Fruit fly (Drosophila melanogaster) whole organism, embryonic: ENCODE measurements around the gene fz4.

Experiments used
- Adf1 ChIP-seq: fragments of 200-800 bp; sonication (Bioruptor generic); IDR thresholded peaks from 2 replicates; pipeline ENCODE4 v1.3.6; 2022; ENCODE audit warnings: missing biosample characterization, missing genetic modification characterization
- B-H1 ChIP-seq: fragments of 200-800 bp; sonication (Bioruptor generic); IDR thresholded peaks from 3 replicates; pipeline ENCODE4 v1.3.6; 2022; ENCODE audit warnings: missing biosample characterization, missing genetic modification characterization
- Bteb2 ChIP-seq: fragments of 200-800 bp; sonication (Bioruptor generic); optimal IDR thresholded peaks from 2 replicates; lab custom pipeline; 2016; ENCODE audit warnings: missing biosample characterization, missing genetic modification characterization
- CG12769 ChIP-seq: fragments of 200-800 bp; sonication (Bioruptor generic); optimal IDR thresholded peaks from 2 replicates; lab custom pipeline; 2019; ENCODE audit warnings: missing biosample characterization, mild to moderate bottlenecking, missing genetic modification characterization, moderate library complexity
- CG14050 ChIP-seq: fragments of 200-800 bp; sonication (Bioruptor generic); IDR thresholded peaks from 3 replicates; pipeline ENCODE4 v1.3.6; 2022; ENCODE audit warnings: missing biosample characterization, missing genetic modification characterization
- CG1832 ChIP-seq: fragments of 200-800 bp; sonication (Bioruptor generic); optimal IDR thresholded peaks from 2 replicates; lab custom pipeline; 2017; ENCODE audit warnings: missing biosample characterization, mild to moderate bottlenecking, missing genetic modification characterization, inconsistent platforms
- CG2199 ChIP-seq: fragments of 200-800 bp; sonication (Bioruptor generic); IDR thresholded peaks from 3 replicates; pipeline ENCODE4 v1.3.6; 2022; ENCODE audit warnings: missing biosample characterization, missing genetic modification characterization
- CG2712 ChIP-seq: fragments of 200-800 bp; optimal IDR thresholded peaks from 3 replicates; lab custom pipeline; 2019; ENCODE audit warnings: missing biosample characterization, mild to moderate bottlenecking, missing genetic modification characterization, moderate library complexity
- CG2875 ChIP-seq: fragments of 200-800 bp; sonication (Bioruptor generic); optimal IDR thresholded peaks from 2 replicates; lab custom pipeline; 2017; ENCODE audit warnings: missing biosample characterization, mild to moderate bottlenecking, missing genetic modification characterization, missing genetic modification reagents
- CG31388 ChIP-seq: fragments of 200-800 bp; sonication (Bioruptor generic); optimal IDR thresholded peaks from 2 replicates; lab custom pipeline; 2016; ENCODE audit warnings: missing biosample characterization, missing genetic modification characterization
- CG3281 ChIP-seq: fragments of 200-800 bp; sonication (Bioruptor generic); optimal IDR thresholded peaks from 3 replicates; lab custom pipeline; 2017; ENCODE audit warnings: missing biosample characterization, mild to moderate bottlenecking, missing genetic modification characterization
- CG3838 ChIP-seq: fragments of 200-800 bp; sonication (Bioruptor generic); optimal IDR thresholded peaks from 3 replicates; lab custom pipeline; 2016; ENCODE audit warnings: missing biosample characterization, missing genetic modification characterization
- CG4404 ChIP-seq: fragments of 200-800 bp; sonication (Bioruptor generic); IDR thresholded peaks from 2 replicates; pipeline ENCODE4 v1.3.6; 2022; ENCODE audit warnings: missing biosample characterization, missing genetic modification characterization
- CG4617 ChIP-seq: fragments of 200-800 bp; sonication (Bioruptor generic); optimal IDR thresholded peaks from 3 replicates; lab custom pipeline; 2016; ENCODE audit warnings: missing biosample characterization, missing genetic modification characterization, borderline replicate concordance
- CG7745 ChIP-seq: fragments of 200-800 bp; sonication (Bioruptor generic); optimal IDR thresholded peaks from 2 replicates; lab custom pipeline; 2018; ENCODE audit warnings: missing biosample characterization, mild to moderate bottlenecking, missing genetic modification characterization, moderate library complexity
- CG8388 ChIP-seq: fragments of 200-800 bp; sonication (Bioruptor generic); optimal IDR thresholded peaks from 2 replicates; lab custom pipeline; 2019; ENCODE audit warnings: missing biosample characterization, mild to moderate bottlenecking, missing genetic modification characterization, moderate library complexity
- CG9609 ChIP-seq: fragments of 200-800 bp; sonication (Bioruptor generic); optimal IDR thresholded peaks from 3 replicates; lab custom pipeline; 2016; ENCODE audit warnings: missing biosample characterization, missing genetic modification characterization
- CG9727 ChIP-seq: fragments of 200-800 bp; sonication (Bioruptor generic); optimal IDR thresholded peaks from 3 replicates; lab custom pipeline; 2017; ENCODE audit warnings: missing biosample characterization, mild to moderate bottlenecking, missing genetic modification characterization
- Doc2 ChIP-seq: fragments of 200-800 bp; sonication (Bioruptor generic); IDR thresholded peaks from 2 replicates; pipeline ENCODE4 v1.3.6; 2022; ENCODE audit warnings: missing biosample characterization, missing genetic modification characterization
- Drgx ChIP-seq: fragments of 200-800 bp; sonication (Bioruptor generic); IDR thresholded peaks from 2 replicates; pipeline ENCODE4 v1.3.6; 2022; ENCODE audit warnings: missing biosample characterization, missing genetic modification characterization
- Eip74EF ChIP-seq, 2 experiments: fragments of 200-800 bp in 1 of 2; fragments of >200 bp in 1 of 2; sonication (Bioruptor generic) in 1 of 2; optimal IDR thresholded peaks; 2 replicates each; lab custom pipeline; 2017 to 2019; ENCODE audit warnings: missing biosample characterization in 2 of 2, missing genetic modification characterization in 2 of 2, mild to moderate bottlenecking in 1 of 2, moderate library complexity in 1 of 2
- Ets65A ChIP-seq: fragments of 200-800 bp; sonication (Bioruptor generic); peaks from one replicate; lab custom pipeline; 2016; ENCODE audit warnings: missing biosample characterization, missing genetic modification characterization
- Gug ChIP-seq: fragments of 200-800 bp; sonication (Bioruptor generic); IDR thresholded peaks from 4 replicates; pipeline ENCODE4 v1.3.6; 2022; ENCODE audit warnings: missing biosample characterization, missing genetic modification characterization
- HLH3B ChIP-seq: fragments of 200-800 bp; sonication (Bioruptor generic); IDR thresholded peaks from 2 replicates; pipeline ENCODE4 v1.3.6; 2022; ENCODE audit warnings: missing biosample characterization, missing genetic modification characterization
- HLH54F ChIP-seq: fragments of 200-800 bp; sonication (Bioruptor generic); optimal IDR thresholded peaks from 3 replicates; lab custom pipeline; 2016; ENCODE audit warnings: missing biosample characterization, missing genetic modification characterization
- Kr ChIP-seq: fragments of 200-800 bp; sonication (Bioruptor generic); optimal IDR thresholded peaks from 2 replicates; lab custom pipeline; 2017; ENCODE audit warnings: missing biosample characterization, mild to moderate bottlenecking, missing genetic modification characterization
- Opbp ChIP-seq: fragments of 200-800 bp; sonication (Bioruptor generic); IDR thresholded peaks from 3 replicates; pipeline ENCODE4 v1.3.6; 2022; ENCODE audit warnings: missing biosample characterization, missing genetic modification characterization; ENCODE audit not compliant: partially characterized antibody
- Sin3A ChIP-seq: fragments of >200 bp; optimal IDR thresholded peaks from 2 replicates; lab custom pipeline; 2018
- Sox102F ChIP-seq: fragments of 200-800 bp; sonication (Bioruptor generic); optimal IDR thresholded peaks from 2 replicates; lab custom pipeline; 2018; ENCODE audit warnings: missing biosample characterization, mild to moderate bottlenecking, missing genetic modification characterization, moderate library complexity
- Stat92E ChIP-seq, 3 experiments: fragments of >200 bp in 2 of 3; fragments of 200-800 bp in 1 of 3; sonication (Bioruptor generic) in 1 of 3; optimal IDR thresholded peaks; 2 replicates each; lab custom pipeline; 2017 to 2019; ENCODE audit warnings: missing biosample characterization in 3 of 3, missing genetic modification characterization in 3 of 3, mild to moderate bottlenecking in 1 of 3, moderate library complexity in 1 of 3
- Trl ChIP-seq, 3 experiments: fragments of >200 bp in 2 of 3; fragments of 200-800 bp in 1 of 3; sonication (Bioruptor generic) in 1 of 3; optimal IDR thresholded peaks; 2 replicates in 1 of 3; 3 replicates in 2 of 3; lab custom pipeline; 2016 to 2017; ENCODE audit warnings: missing biosample characterization in 1 of 3, missing genetic modification characterization in 1 of 3
- ara ChIP-seq: fragments of 200-800 bp; sonication (Bioruptor generic); IDR thresholded peaks from 2 replicates; pipeline ENCODE4 v1.3.6; 2022; ENCODE audit warnings: missing biosample characterization, missing genetic modification characterization
- chn ChIP-seq: fragments of 200-800 bp; sonication (Bioruptor generic); optimal IDR thresholded peaks from 2 replicates; lab custom pipeline; 2016; ENCODE audit warnings: missing biosample characterization, missing genetic modification characterization
- fd3F ChIP-seq: fragments of 200-800 bp; sonication (Bioruptor generic); optimal IDR thresholded peaks from 2 replicates; lab custom pipeline; 2018; ENCODE audit warnings: missing biosample characterization, mild to moderate bottlenecking, missing genetic modification characterization, moderate library complexity
- gce ChIP-seq: fragments of 200-800 bp; sonication (Bioruptor generic); IDR thresholded peaks from 3 replicates; pipeline ENCODE4 v1.3.6; 2022; ENCODE audit warnings: missing biosample characterization, missing genetic modification characterization
- ham ChIP-seq: fragments of 200-800 bp; sonication (Bioruptor generic); IDR thresholded peaks from 2 replicates; pipeline ENCODE4 v1.3.6; 2022; ENCODE audit warnings: missing biosample characterization, missing genetic modification characterization
- hkb ChIP-seq, 2 experiments: fragments of 200-800 bp in 1 of 2; fragments of >200 bp in 1 of 2; sonication (Bioruptor generic) in 1 of 2; IDR thresholded peaks in 1 of 2; optimal IDR thresholded peaks in 1 of 2; 2 replicates each; pipeline versions ENCODE4 v1.3.6 to Lab custom; 2017 to 2022; ENCODE audit warnings: missing biosample characterization in 1 of 2, missing genetic modification characterization in 1 of 2
- inv ChIP-seq: fragments of 200-800 bp; sonication (Bioruptor generic); IDR thresholded peaks from 2 replicates; pipeline ENCODE4 v1.3.6; 2022; ENCODE audit warnings: missing biosample characterization, missing genetic modification characterization; ENCODE audit not compliant: partially characterized antibody
- jumu ChIP-seq: fragments of 200-800 bp; sonication (Bioruptor generic); optimal IDR thresholded peaks from 3 replicates; lab custom pipeline; 2016; ENCODE audit warnings: missing biosample characterization, missing genetic modification characterization
- mam ChIP-seq: fragments of 200-800 bp; sonication (Bioruptor generic); optimal IDR thresholded peaks from 3 replicates; lab custom pipeline; 2016; ENCODE audit warnings: missing biosample characterization, missing genetic modification characterization
- org-1 ChIP-seq: fragments of 200-800 bp; sonication (Bioruptor generic); optimal IDR thresholded peaks from 2 replicates; lab custom pipeline; 2017; ENCODE audit warnings: missing biosample characterization, missing genetic modification characterization
- pnt ChIP-seq: fragments of 200-800 bp; sonication (Bioruptor generic); optimal IDR thresholded peaks from 3 replicates; lab custom pipeline; 2016; ENCODE audit warnings: missing biosample characterization, missing genetic modification characterization
- pros ChIP-seq: fragments of 200-800 bp; sonication (Bioruptor generic); optimal IDR thresholded peaks from 3 replicates; lab custom pipeline; 2019; ENCODE audit warnings: missing biosample characterization, mild to moderate bottlenecking, missing genetic modification characterization, moderate library complexity
- schlank ChIP-seq: fragments of 200-800 bp; sonication (Bioruptor generic); optimal IDR thresholded peaks from 2 replicates; lab custom pipeline; 2018; ENCODE audit warnings: missing biosample characterization, mild to moderate bottlenecking, missing genetic modification characterization
- scrt ChIP-seq: fragments of 200-800 bp; sonication (Bioruptor generic); optimal IDR thresholded peaks from 2 replicates; lab custom pipeline; 2018; ENCODE audit warnings: missing biosample characterization, mild to moderate bottlenecking, missing genetic modification characterization, moderate library complexity
- sob ChIP-seq: fragments of 200-800 bp; sonication (Bioruptor generic); IDR thresholded peaks from 2 replicates; pipeline ENCODE4 v1.3.6; 2022; ENCODE audit warnings: missing biosample characterization, missing genetic modification characterization
- tap ChIP-seq: fragments of 200-800 bp; optimal IDR thresholded peaks from 3 replicates; lab custom pipeline; 2019; ENCODE audit warnings: missing biosample characterization, mild to moderate bottlenecking, missing genetic modification characterization, moderate library complexity
- ttk ChIP-seq: fragments of 200-800 bp; sonication (Bioruptor generic); IDR thresholded peaks from 2 replicates; pipeline ENCODE4 v2.1.2; 2022; ENCODE audit warnings: missing biosample characterization, missing genetic modification characterization
- wdn ChIP-seq: fragments of 200-800 bp; sonication (Bioruptor generic); IDR thresholded peaks from 2 replicates; pipeline ENCODE4 v1.3.6; 2022; ENCODE audit warnings: missing biosample characterization, missing genetic modification characterization

fz4 gene

dm6 chrX:7095292-7095911 is 14.7 kb downstream of the fz4 start (continued):
- no peak for TF ChIP-seq Opbp (GFP tag; lab: Robert Waterston, UW)
- TF ChIP-seq Stat92E (GFP tag; optimal IDR thresholded peaks at IDR 0.05; lab: Kevin White, UChicago) = no peak
- TF ChIP-seq CG4404 (GFP tag; lab: Robert Waterston, UW) = no peak
- TF ChIP-seq gce = peak; percentile 70; the same call in 1 of the 3 replicates
- TF ChIP-seq Trl (optimal IDR thresholded peaks at IDR 0.05; lab: Kevin White, UChicago) = no peak
- TF ChIP-seq Trl (GFP tag; optimal IDR thresholded peaks at IDR 0.05; lab: Kevin White, UChicago) = peak; percentile 73
- peak; percentile 43 for TF ChIP-seq scrt (GFP tag; lab: Kevin White, UChicago)
- TF ChIP-seq Kr (GFP tag; lab: Kevin White, UChicago) = no peak
- no peak for TF ChIP-seq CG2199 (GFP tag; lab: Robert Waterston, UW)
- no peak for TF ChIP-seq CG7745 (tag; lab: Kevin White, UChicago)
- TF ChIP-seq HLH54F (GFP tag; lab: Kevin White, UChicago) = peak; percentile 63
- no peak for TF ChIP-seq CG1832
- no peak for TF ChIP-seq Doc2 (GFP tag; lab: Robert Waterston, UW)
- peak; percentile 51 for TF ChIP-seq Bteb2 (GFP tag; lab: Kevin White, UChicago)
- no peak for TF ChIP-seq CG3838 (GFP tag; lab: Kevin White, UChicago)
- TF ChIP-seq CG9609 (GFP tag; lab: Kevin White, UChicago) = peak; percentile 33
- TF ChIP-seq sob (GFP tag; lab: Robert Waterston, UW) = peak; percentile 70; the same call in 1 of the 2 replicates
- TF ChIP-seq HLH3B (GFP tag; lab: Robert Waterston, UW) = peak; percentile 86
- TF ChIP-seq hkb (optimal IDR thresholded peaks at IDR 0.05; lab: Kevin White, UChicago) = no peak
- TF ChIP-seq hkb (GFP tag; IDR thresholded peaks at IDR 0.05; lab: Robert Waterston, UW) = peak; percentile 80
- peak; percentile 88 for TF ChIP-seq CG12769 (tag; lab: Kevin White, UChicago)
- TF ChIP-seq CG2712 (tag; lab: Kevin White, UChicago) = peak; percentile 79
- no peak for TF ChIP-seq pros (GFP tag; lab: Kevin White, UChicago)
- peak; percentile 46 for TF ChIP-seq fd3F (GFP tag; lab: Kevin White, UChicago)
- TF ChIP-seq org-1 = peak; percentile 64
- TF ChIP-seq jumu (GFP tag; lab: Kevin White, UChicago) = peak; percentile 57
- TF ChIP-seq schlank (tag; lab: Kevin White, UChicago) = peak; percentile 62
- no peak for TF ChIP-seq ham (GFP tag; lab: Robert Waterston, UW)
- 0 out of 2 replicates have a peak, but pooled peaks have one; percentile 27 for TF ChIP-seq wdn (GFP tag; lab: Robert Waterston, UW)
- peak; percentile 75 for TF ChIP-seq B-H1 (GFP tag; lab: Robert Waterston, UW)
- peak; percentile 29 for TF ChIP-seq CG31388 (GFP tag; lab: Kevin White, UChicago)
- TF ChIP-seq Drgx (GFP tag; lab: Robert Waterston, UW) = peak; percentile 82
- TF ChIP-seq pnt (GFP tag; lab: Kevin White, UChicago) = peak; percentile 76
- TF ChIP-seq Sox102F (GFP tag; lab: Kevin White, UChicago) = peak; percentile 89
- TF ChIP-seq inv = no peak
- peak; percentile 81 for TF ChIP-seq CG14050 (GFP tag; lab: Robert Waterston, UW)
- peak; percentile 70 for TF ChIP-seq Gug (GFP tag; lab: Robert Waterston, UW)
- peak; percentile 79 for TF ChIP-seq CG8388 (GFP tag; lab: Kevin White, UChicago)
- TF ChIP-seq ttk = peak; percentile 77
- TF ChIP-seq CG3281 (GFP tag; lab: Kevin White, UChicago) = peak; percentile 51
- TF ChIP-seq CG4617 (GFP tag; lab: Kevin White, UChicago) = peak; percentile 56
- peak in 1 of 2 experiments; percentile 77 for TF ChIP-seq Eip74EF (GFP tag; optimal IDR thresholded peaks at IDR 0.05; lab: Kevin White, UChicago)
- TF ChIP-seq Ets65A (GFP tag; lab: Kevin White, UChicago) = peak; percentile 87
- peak; percentile 89 for TF ChIP-seq tap (tag; lab: Kevin White, UChicago)
- TF ChIP-seq Sin3A (lab: Kevin White, UChicago) = no peak
- TF ChIP-seq Adf1 (GFP tag; lab: Robert Waterston, UW) = no peak
- peak; percentile 44 for TF ChIP-seq CG9727 (GFP tag; lab: Kevin White, UChicago)
- TF ChIP-seq chn = peak; percentile 62
- peak; percentile 73 for TF ChIP-seq mam (GFP tag; lab: Kevin White, UChicago)
- peak; percentile 51 for TF ChIP-seq CG2875 (GFP tag; lab: Kevin White, UChicago)
- peak; percentile 78 for TF ChIP-seq ara (GFP tag; lab: Robert Waterston, UW)
